Worm (Caenorhabditis elegans) whole organism, late embryonic: ENCODE results near the gene spe-36.

Experiments
- C08G9.2 ChIP-seq: sonication (generic microtip); optimal IDR thresholded peaks from 2 replicates; lab custom pipeline; 2016; ENCODE audit warnings: mild to moderate bottlenecking, missing genetic modification characterization, moderate library complexity, missing compliant biosample characterization
- ama-1 ChIP-seq: fragments of 150-350 bp; optimal IDR thresholded peaks from 2 replicates; lab custom pipeline; 2014
- dve-1 ChIP-seq: sonication (generic microtip); optimal IDR thresholded peaks from 2 replicates; lab custom pipeline; 2017; ENCODE audit warnings: antibody characterized with exemption, mild to moderate bottlenecking, missing genetic modification characterization, missing compliant biosample characterization
- fkh-10 ChIP-seq: fragments of 150-350 bp; optimal IDR thresholded peaks from 2 replicates; lab custom pipeline; 2014; ENCODE audit warnings: missing biosample characterization, missing genetic modification reagents, missing genetic modification characterization
- pax-1 ChIP-seq: fragments of 150-350 bp; optimal IDR thresholded peaks from 2 replicates; lab custom pipeline; 2014; ENCODE audit warnings: missing biosample characterization, missing genetic modification characterization
- pha-2 ChIP-seq: sonication (generic microtip); optimal IDR thresholded peaks from 2 replicates; lab custom pipeline; 2017; ENCODE audit warnings: mild to moderate bottlenecking, missing genetic modification characterization, missing compliant biosample characterization
- pqm-1 ChIP-seq: sonication (generic microtip); optimal IDR thresholded peaks from 2 replicates; lab custom pipeline; 2016; ENCODE audit warnings: missing genetic modification characterization, missing compliant biosample characterization
- ref-2 ChIP-seq: sonication (generic microtip); optimal IDR thresholded peaks from 2 replicates; lab custom pipeline; 2016; ENCODE audit warnings: missing genetic modification characterization, missing compliant biosample characterization
- sdc-2 ChIP-seq: sonication (generic microtip); optimal IDR thresholded peaks from 2 replicates; lab custom pipeline; 2016; ENCODE audit warnings: missing genotype, missing genetic modification characterization, missing compliant biosample characterization
- sox-4 ChIP-seq: sonication (generic microtip); optimal IDR thresholded peaks from 2 replicates; lab custom pipeline; 2017; ENCODE audit warnings: mild to moderate bottlenecking, missing genetic modification characterization, inconsistent platforms, missing compliant biosample characterization
- ttx-3 ChIP-seq: sonication (generic microtip); optimal IDR thresholded peaks from 2 replicates; lab custom pipeline; 2016; ENCODE audit warnings: missing genetic modification reagents, missing genetic modification characterization, missing compliant biosample characterization
- unc-86 ChIP-seq: sonication (generic microtip); optimal IDR thresholded peaks from 2 replicates; lab custom pipeline; 2016; ENCODE audit warnings: missing genetic modification characterization, missing compliant biosample characterization
- zip-5 ChIP-seq: sonication (generic microtip); optimal IDR thresholded peaks from 2 replicates; lab custom pipeline; 2016; ENCODE audit warnings: missing genetic modification characterization, missing compliant biosample characterization

ce11 chrIV:11597079-11597478 is 5.0 kb upstream of the spe-36 start:
- TF ChIP-seq C08G9.2 (tag; lab: Kevin White, UChicago) (no peak), ama-1 (lab: Kevin White, UChicago) (no peak), pqm-1 (tag; lab: Kevin White, UChicago) (no peak), pha-2 (tag; lab: Kevin White, UChicago) (no peak), fkh-10 (GFP tag; lab: Kevin White, UChicago) (no peak), dve-1 (tag; lab: Kevin White, UChicago) (no peak), ttx-3 (tag; lab: Kevin White, UChicago) (no peak), unc-86 (no peak), pax-1 (tag; lab: Kevin White, UChicago) (no peak), zip-5 (tag; lab: Kevin White, UChicago) (no peak), sdc-2 (tag; lab: Kevin White, UChicago) (no peak), ref-2 (tag; lab: Kevin White, UChicago) (no peak), sox-4 (tag; lab: Kevin White, UChicago) (no peak)
